Worm (Caenorhabditis elegans) whole organism, midembryonic: ENCODE measurements around the gene tag-123.

ENCODE experiments used
- T22C8.4 ChIP-seq: fragments of 200-800 bp; sonication (Bioruptor generic); IDR thresholded peaks from 2 replicates; pipeline ENCODE4 v1.3.6; 2022; ENCODE audit warnings: missing genetic modification characterization, missing compliant biosample characterization
- flt-1 ChIP-seq: fragments of 200-800 bp; sonication (Bioruptor generic); IDR thresholded peaks from 2 replicates; pipeline ENCODE4 v1.3.6; 2022; ENCODE audit warnings: missing genetic modification characterization, missing compliant biosample characterization
- ref-1 ChIP-seq: fragments of 200-800 bp; sonication (Bioruptor generic); conservative IDR thresholded peaks from 2 replicates; pipeline ENCODE4 v1.3.6; 2022; ENCODE audit warnings: missing genetic modification reagents, missing genetic modification characterization, missing compliant biosample characterization
- tab-1 ChIP-seq: fragments of 200-800 bp; sonication (Bioruptor generic); IDR thresholded peaks from 2 replicates; pipeline ENCODE4 v1.3.6; 2022; ENCODE audit warnings: missing genetic modification characterization, missing compliant biosample characterization

- TF ChIP-seq flt-1 (GFP tag; lab: Robert Waterston, UW) (no peak), tab-1 (GFP tag; lab: Robert Waterston, UW) (no peak), T22C8.4 (GFP tag; lab: Robert Waterston, UW) (no peak), ref-1 (no peak)
Measured at ce11 chrX:8446108-8446507, 24.3 kb upstream of the tag-123 start, which contains the start of gene F16F9.1.
